Worm (Caenorhabditis elegans) whole organism, midembryonic: Measurements from ENCODE around the gene col-171.

Experiments
- flt-1 ChIP-seq: fragments of 200-800 bp; sonication (Bioruptor generic); IDR thresholded peaks from 2 replicates; pipeline ENCODE4 v1.3.6; 2022; ENCODE audit warnings: missing genetic modification characterization, missing compliant biosample characterization
- klf-2 ChIP-seq: fragments of 200-800 bp; sonication (Bioruptor generic); conservative IDR thresholded peaks from 2 replicates; pipeline ENCODE4 v1.3.6; 2022; ENCODE audit warnings: missing genetic modification reagents, missing genetic modification characterization, missing compliant biosample characterization
- ref-1 ChIP-seq: fragments of 200-800 bp; sonication (Bioruptor generic); conservative IDR thresholded peaks from 2 replicates; pipeline ENCODE4 v1.3.6; 2022; ENCODE audit warnings: missing genetic modification reagents, missing genetic modification characterization, missing compliant biosample characterization
- ztf-23 ChIP-seq: fragments of 200-800 bp; sonication (Bioruptor generic); IDR thresholded peaks from 2 replicates; pipeline ENCODE4 v1.3.6; 2022; ENCODE audit warnings: missing genetic modification reagents, missing genetic modification characterization, missing compliant biosample characterization
- ztf-29 ChIP-seq: fragments of 200-800 bp; sonication (Bioruptor generic); IDR thresholded peaks from 2 replicates; pipeline ENCODE4 v1.3.6; 2022; ENCODE audit warnings: missing genetic modification reagents, missing genetic modification characterization, missing compliant biosample characterization

- TF ChIP-seq klf-2 (GFP tag; lab: Robert Waterston, UW), result no peak
- TF ChIP-seq ztf-29, result no peak
- no peak for TF ChIP-seq flt-1 (GFP tag; lab: Robert Waterston, UW)
- TF ChIP-seq ref-1 (GFP tag; lab: Robert Waterston, UW), result no peak
- TF ChIP-seq ztf-23 (GFP tag; lab: Robert Waterston, UW), result no peak
Observed at ce11 chrX:6323129-6323528, 11.0 kb upstream of the col-171 start, which contains the start of gene col-167.
